In genomic region chrIV:8183313-8183712, ce11 we compare ENCODE assay signal across 4 worm cellular contexts.
TF ChIP-seq lines count a peak whose summit lies in the region.

No protein-coding gene starts in this region.

TF ChIP-seq in whole organism, L2 larva, 48 proteins besides CTCF, POLR2A, EP300 and RAD21 (continues in another document):
- peak; percentile 71 for TF ChIP-seq F13H6.1 (tag; optimal IDR thresholded peaks at IDR 0.05; lab: Kevin White, UChicago)
- no peak for TF ChIP-seq nhr-12 (tag; optimal IDR thresholded peaks at IDR 0.05; lab: Kevin White, UChicago)
- TF ChIP-seq nhr-129 (tag; optimal IDR thresholded peaks at IDR 0.05; lab: Kevin White, UChicago): peak; percentile 65
- TF ChIP-seq snpc-4 (tag; optimal IDR thresholded peaks at IDR 0.05; lab: Kevin White, UChicago): no peak
- no peak for TF ChIP-seq skn-1 (tag; optimal IDR thresholded peaks at IDR 0.05; lab: Kevin White, UChicago)
- no peak for TF ChIP-seq ceh-16 (tag; optimal IDR thresholded peaks at IDR 0.05; lab: Kevin White, UChicago)
- no peak for TF ChIP-seq nhr-77 (tag; optimal IDR thresholded peaks at IDR 0.05; lab: Kevin White, UChicago)
- no peak for TF ChIP-seq ztf-11 (tag; optimal IDR thresholded peaks at IDR 0.05; lab: Kevin White, UChicago)
- TF ChIP-seq sem-4 (tag; optimal IDR thresholded peaks at IDR 0.05; lab: Kevin White, UChicago): peak; percentile 51
- peak; percentile 42 for TF ChIP-seq Y55F3AM.14 (GFP tag; optimal IDR thresholded peaks at IDR 0.05; lab: Kevin White, UChicago)
- TF ChIP-seq nhr-23 (tag; optimal IDR thresholded peaks at IDR 0.05; lab: Kevin White, UChicago): no peak
- TF ChIP-seq ceh-82 (tag; optimal IDR thresholded peaks at IDR 0.05; lab: Kevin White, UChicago): no peak
- TF ChIP-seq mbf-1 (tag; optimal IDR thresholded peaks at IDR 0.05; lab: Kevin White, UChicago): no peak
- TF ChIP-seq unc-62 (GFP tag; optimal IDR thresholded peaks at IDR 0.05; lab: Kevin White, UChicago): no peak
- TF ChIP-seq ztf-4 (tag; optimal IDR thresholded peaks at IDR 0.05; lab: Kevin White, UChicago): no peak
- TF ChIP-seq lin-39 (tag; optimal IDR thresholded peaks at IDR 0.05; lab: Kevin White, UChicago): no peak
- no peak for TF ChIP-seq ama-1 (optimal IDR thresholded peaks at IDR 0.05; lab: Kevin White, UChicago)
- no peak for TF ChIP-seq fos-1 (tag; optimal IDR thresholded peaks at IDR 0.05; lab: Kevin White, UChicago)
- TF ChIP-seq unc-39 (tag; optimal IDR thresholded peaks at IDR 0.05; lab: Kevin White, UChicago): no peak
- TF ChIP-seq gmeb-1 (tag; optimal IDR thresholded peaks at IDR 0.05; lab: Kevin White, UChicago): no peak
- no peak for TF ChIP-seq nhr-6 (tag; optimal IDR thresholded peaks at IDR 0.05; lab: Kevin White, UChicago)
- TF ChIP-seq lsy-2 (tag; optimal IDR thresholded peaks at IDR 0.05; lab: Kevin White, UChicago): peak in 1 of 2 experiments; percentile 44
- TF ChIP-seq ztf-1 (GFP tag; conservative IDR thresholded peaks at IDR 0.05; lab: Robert Waterston, UW): no peak
- TF ChIP-seq nhr-11 (tag; optimal IDR thresholded peaks at IDR 0.05; lab: Kevin White, UChicago): no peak

TF ChIP-seq in whole organism, L4 larva, 104 proteins besides CTCF, POLR2A, EP300 and RAD21 (continues in another document):
- TF ChIP-seq egl-43 (GFP tag; IDR thresholded peaks at IDR 0.05; lab: Robert Waterston, UW) (peak; percentile 61; the same call in 1 of the 2 replicates), rbr-2 (tag; optimal IDR thresholded peaks at IDR 0.05; lab: Kevin White, UChicago) (peak; percentile 75), ceh-32 (tag; optimal IDR thresholded peaks at IDR 0.05; lab: Kevin White, UChicago; ENCODE audit: poor library complexity) (no peak), fkh-10 (GFP tag; optimal IDR thresholded peaks at IDR 0.05; lab: Kevin White, UChicago) (peak; percentile 65), mxl-3 (GFP tag; optimal IDR thresholded peaks at IDR 0.05; lab: Kevin White, UChicago) (peak; percentile 28), F49E8.2 (tag; optimal IDR thresholded peaks at IDR 0.05; lab: Kevin White, UChicago; ENCODE audit: borderline replicate concordance) (no peak), nhr-11 (tag; optimal IDR thresholded peaks at IDR 0.05; lab: Kevin White, UChicago) (peak; percentile 71), mep-1 (tag; optimal IDR thresholded peaks at IDR 0.05; lab: Kevin White, UChicago) (peak; percentile 58), aha-1 (tag; lab: Kevin White, UChicago) (peak; percentile 98), hif-1 (tag; optimal IDR thresholded peaks at IDR 0.05; lab: Kevin White, UChicago) (no peak), daf-16 (GFP tag; optimal IDR thresholded peaks at IDR 0.05; lab: Kevin White, UChicago) (no peak), daf-16 (tag; optimal IDR thresholded peaks at IDR 0.05; lab: Kevin White, UChicago) (no peak), ceh-20 (GFP tag; IDR thresholded peaks at IDR 0.05; lab: Robert Waterston, UW) (no peak), hmg-1.1 (GFP tag; IDR thresholded peaks at IDR 0.05; lab: Robert Waterston, UW) (peak; percentile 52), ctbp-1 (GFP tag; IDR thresholded peaks at IDR 0.05; lab: Robert Waterston, UW) (peak; percentile 35; the same call in 1 of the 2 replicates), lin-39 (tag; optimal IDR thresholded peaks at IDR 0.05; lab: Kevin White, UChicago) (no peak), snpc-4 (tag; optimal IDR thresholded peaks at IDR 0.05; lab: Kevin White, UChicago) (no peak), F37D6.2 (tag; optimal IDR thresholded peaks at IDR 0.05; lab: Kevin White, UChicago) (peak; percentile 3), R02D3.7 (tag; optimal IDR thresholded peaks at IDR 0.05; lab: Kevin White, UChicago) (no peak), zfp-2 (tag; optimal IDR thresholded peaks at IDR 0.05; lab: Kevin White, UChicago) (no peak), daf-8 (GFP tag; IDR thresholded peaks at IDR 0.05; lab: Robert Waterston, UW) (no peak), ceh-44 (GFP tag; IDR thresholded peaks at IDR 0.05; lab: Robert Waterston, UW) (0 out of 2 replicates have a peak, but pooled peaks have one; percentile 42), pha-4 (GFP tag; IDR thresholded peaks at IDR 0.05; lab: Robert Waterston, UW) (peak; percentile 34; the same call in 1 of the 2 replicates), pha-4 (tag; optimal IDR thresholded peaks at IDR 0.05; lab: Kevin White, UChicago) (no peak)

TF ChIP-seq in whole organism, late embryonic, 69 proteins besides CTCF, POLR2A, EP300 and RAD21 (continues in another document):
- TF ChIP-seq dmd-4 (tag; optimal IDR thresholded peaks at IDR 0.05; lab: Kevin White, UChicago; ENCODE audit: borderline replicate concordance): no peak
- TF ChIP-seq madf-2 (tag; optimal IDR thresholded peaks at IDR 0.05; lab: Kevin White, UChicago): no peak
- TF ChIP-seq hlh-8 (tag; optimal IDR thresholded peaks at IDR 0.05; lab: Kevin White, UChicago): no peak
- no peak for TF ChIP-seq unc-55 (GFP tag; optimal IDR thresholded peaks at IDR 0.05; lab: Kevin White, UChicago)
- no peak for TF ChIP-seq Y22D7AL.16 (tag; optimal IDR thresholded peaks at IDR 0.05; lab: Kevin White, UChicago)
- peak; percentile 70 for TF ChIP-seq unc-42 (tag; optimal IDR thresholded peaks at IDR 0.05; lab: Kevin White, UChicago)
- no peak for TF ChIP-seq pax-1 (tag; optimal IDR thresholded peaks at IDR 0.05; lab: Kevin White, UChicago)
- TF ChIP-seq syd-9 (tag; optimal IDR thresholded peaks at IDR 0.05; lab: Kevin White, UChicago): peak; percentile 21
- TF ChIP-seq fkh-6 (tag; optimal IDR thresholded peaks at IDR 0.05; lab: Kevin White, UChicago): no peak
- TF ChIP-seq ceh-14 (tag; optimal IDR thresholded peaks at IDR 0.05; lab: Kevin White, UChicago): peak; percentile 44
- no peak for TF ChIP-seq hlh-30 (tag; optimal IDR thresholded peaks at IDR 0.05; lab: Kevin White, UChicago; ENCODE audit: insufficient read depth)
- TF ChIP-seq che-1 (tag; optimal IDR thresholded peaks at IDR 0.05; lab: Kevin White, UChicago): no peak
- peak; percentile 29 for TF ChIP-seq ceh-18 (tag; optimal IDR thresholded peaks at IDR 0.05; lab: Kevin White, UChicago)
- TF ChIP-seq pha-4 (tag; optimal IDR thresholded peaks at IDR 0.05; lab: Kevin White, UChicago): no peak
- no peak for TF ChIP-seq sox-2 (GFP tag; IDR thresholded peaks at IDR 0.05; lab: Robert Waterston, UW)
- TF ChIP-seq tbx-7 (tag; optimal IDR thresholded peaks at IDR 0.05; lab: Kevin White, UChicago): no peak
- TF ChIP-seq pros-1 (tag; optimal IDR thresholded peaks at IDR 0.05; lab: Kevin White, UChicago): peak; percentile 56
- TF ChIP-seq unc-3 (GFP tag; conservative IDR thresholded peaks at IDR 0.05; lab: Robert Waterston, UW): no peak
- TF ChIP-seq unc-3 (tag; optimal IDR thresholded peaks at IDR 0.05; lab: Kevin White, UChicago): no peak
- TF ChIP-seq F13H6.1 (tag; optimal IDR thresholded peaks at IDR 0.05; lab: Kevin White, UChicago): peak; percentile 29
- TF ChIP-seq sox-4 (tag; optimal IDR thresholded peaks at IDR 0.05; lab: Kevin White, UChicago): peak; percentile 37
- no peak for TF ChIP-seq T23F11.4 (GFP tag; optimal IDR thresholded peaks at IDR 0.05; lab: Kevin White, UChicago)
- TF ChIP-seq C08G9.2 (tag; optimal IDR thresholded peaks at IDR 0.05; lab: Kevin White, UChicago): peak; percentile 13
- peak; percentile 35 for TF ChIP-seq sdc-2 (tag; optimal IDR thresholded peaks at IDR 0.05; lab: Kevin White, UChicago)
- no peak for TF ChIP-seq nhr-11 (tag; optimal IDR thresholded peaks at IDR 0.05; lab: Kevin White, UChicago)
- TF ChIP-seq pat-9 (tag; optimal IDR thresholded peaks at IDR 0.05; lab: Kevin White, UChicago): no peak
- TF ChIP-seq C38D4.7 (GFP tag; optimal IDR thresholded peaks at IDR 0.05; lab: Kevin White, UChicago): no peak

TF ChIP-seq in whole organism, mixed stage, embryonic, 35 proteins besides CTCF, POLR2A, EP300 and RAD21:
- TF ChIP-seq sem-2 (GFP tag; optimal IDR thresholded peaks at IDR 0.05; lab: Kevin White, UChicago) (no peak), mls-2 (tag; optimal IDR thresholded peaks at IDR 0.05; lab: Kevin White, UChicago) (peak; percentile 63), snpc-4 (tag; optimal IDR thresholded peaks at IDR 0.05; lab: Kevin White, UChicago) (no peak), ceh-39 (tag; optimal IDR thresholded peaks at IDR 0.05; lab: Kevin White, UChicago) (no peak), flh-1 (GFP tag; optimal IDR thresholded peaks at IDR 0.05; lab: Kevin White, UChicago) (no peak), M03D4.4 (tag; optimal IDR thresholded peaks at IDR 0.05; lab: Kevin White, UChicago) (peak; percentile 8), sptf-1 (tag; optimal IDR thresholded peaks at IDR 0.05; lab: Kevin White, UChicago) (peak; percentile 43), elt-3 (tag; optimal IDR thresholded peaks at IDR 0.05; lab: Kevin White, UChicago) (no peak), ces-1 (GFP tag; optimal IDR thresholded peaks at IDR 0.05; lab: Kevin White, UChicago) (peak; percentile 81), elt-1 (tag; optimal IDR thresholded peaks at IDR 0.05; lab: Kevin White, UChicago; ENCODE audit: borderline replicate concordance, insufficient read depth) (no peak), ham-2 (GFP tag; optimal IDR thresholded peaks at IDR 0.05; lab: Kevin White, UChicago) (no peak), cnd-1 (tag; optimal IDR thresholded peaks at IDR 0.05; lab: Kevin White, UChicago) (peak; percentile 36), nhr-12 (tag; optimal IDR thresholded peaks at IDR 0.05; lab: Kevin White, UChicago) (no peak)
